Worm (Caenorhabditis elegans) whole organism, L2 larva: ENCODE measurements around the gene T28A8.8.

Experiments used
- C34F6.9 ChIP-seq: fragments of 150-350 bp; optimal IDR thresholded peaks from 2 replicates; lab custom pipeline; 2014; ENCODE audit warnings: missing biosample characterization, missing genetic modification characterization
- Y55F3AM.14 ChIP-seq: fragments of 200-800 bp; sonication (Bioruptor generic); optimal IDR thresholded peaks from 2 replicates; lab custom pipeline; 2018; ENCODE audit warnings: mild to moderate bottlenecking, missing genetic modification characterization, missing compliant biosample characterization
- ZK546.5 ChIP-seq: sonication (generic microtip); optimal IDR thresholded peaks from 2 replicates; lab custom pipeline; 2017; ENCODE audit warnings: missing biosample characterization, missing genetic modification characterization
- aly-2 ChIP-seq: fragments of 150-350 bp; optimal IDR thresholded peaks from 2 replicates; lab custom pipeline; 2014; ENCODE audit warnings: missing biosample characterization, missing genetic modification characterization
- ama-1 ChIP-seq: fragments of 150-350 bp; optimal IDR thresholded peaks from 2 replicates; lab custom pipeline; 2018; ENCODE audit warnings: inconsistent platforms
- crh-2 ChIP-seq: sonication (generic microtip); optimal IDR thresholded peaks from 2 replicates; lab custom pipeline; 2017; ENCODE audit warnings: missing biosample characterization, missing genetic modification characterization
- fos-1 ChIP-seq: fragments of 150-350 bp; optimal IDR thresholded peaks from 2 replicates; lab custom pipeline; 2014; ENCODE audit warnings: missing biosample characterization, missing genetic modification characterization
- gmeb-1 ChIP-seq: fragments of 150-350 bp; optimal IDR thresholded peaks from 2 replicates; lab custom pipeline; 2014; ENCODE audit warnings: missing biosample characterization, missing genetic modification characterization
- lin-11 ChIP-seq: fragments of 150-350 bp; sonication (generic microtip); optimal IDR thresholded peaks from 2 replicates; lab custom pipeline; 2014; ENCODE audit warnings: missing biosample characterization, missing genetic modification characterization, inconsistent platforms, mixed read lengths
- lin-13 ChIP-seq: fragments of 150-350 bp; optimal IDR thresholded peaks from 2 replicates; lab custom pipeline; 2014; ENCODE audit warnings: missing biosample characterization, missing genetic modification reagents, missing genetic modification characterization
- lin-39 ChIP-seq: fragments of 150-350 bp; optimal IDR thresholded peaks from 2 replicates; lab custom pipeline; 2014; ENCODE audit warnings: missing biosample characterization, missing genetic modification reagents, missing genetic modification characterization
- lsy-2 ChIP-seq, 2 experiments: fragments of 150-350 bp in 1 of 2; sonication (generic microtip) in 1 of 2; optimal IDR thresholded peaks; 2 replicates each; lab custom pipeline; 2014 to 2017; ENCODE audit warnings: missing biosample characterization in 2 of 2, missing genetic modification characterization in 2 of 2
- mab-5 ChIP-seq: fragments of 150-350 bp; optimal IDR thresholded peaks from 2 replicates; lab custom pipeline; 2014; ENCODE audit warnings: missing biosample characterization, missing genetic modification characterization
- mbf-1 ChIP-seq: sonication (generic microtip); optimal IDR thresholded peaks from 2 replicates; lab custom pipeline; 2017; ENCODE audit warnings: missing biosample characterization, missing genetic modification characterization
- mdl-1 ChIP-seq, 2 experiments: fragments of 150-350 bp in 1 of 2; sonication (generic microtip) in 1 of 2; optimal IDR thresholded peaks; 2 replicates each; lab custom pipeline; 2017; ENCODE audit warnings: missing biosample characterization in 2 of 2, missing genetic modification characterization in 2 of 2
- nhr-129 ChIP-seq: fragments of 150-350 bp; optimal IDR thresholded peaks from 2 replicates; lab custom pipeline; 2014; ENCODE audit warnings: missing biosample characterization, missing genetic modification characterization
- nhr-21 ChIP-seq: fragments of 150-350 bp; optimal IDR thresholded peaks from 2 replicates; lab custom pipeline; 2014; ENCODE audit warnings: missing biosample characterization, missing genetic modification characterization
- nhr-23 ChIP-seq: fragments of 150-350 bp; optimal IDR thresholded peaks from 2 replicates; lab custom pipeline; 2014; ENCODE audit warnings: missing biosample characterization, missing genetic modification reagents, missing genetic modification characterization
- nhr-237 ChIP-seq: fragments of 150-350 bp; optimal IDR thresholded peaks from 2 replicates; lab custom pipeline; 2014; ENCODE audit warnings: missing biosample characterization, missing genetic modification characterization
- nhr-25 ChIP-seq: fragments of 150-350 bp; sonication (generic microtip); optimal IDR thresholded peaks from 3 replicates; lab custom pipeline; 2014; ENCODE audit warnings: missing biosample characterization, missing genetic modification characterization
- peb-1 ChIP-seq: fragments of 150-350 bp; optimal IDR thresholded peaks from 2 replicates; lab custom pipeline; 2014; ENCODE audit warnings: missing biosample characterization, missing genetic modification characterization
- skn-1 ChIP-seq: sonication (generic microtip); optimal IDR thresholded peaks from 2 replicates; lab custom pipeline; 2017; ENCODE audit warnings: missing biosample characterization, missing genetic modification characterization
- sma-3 ChIP-seq: sonication (generic microtip); optimal IDR thresholded peaks from 2 replicates; lab custom pipeline; 2016; ENCODE audit warnings: missing genetic modification reagents, missing genetic modification characterization, missing compliant biosample characterization
- sma-9 ChIP-seq, 2 experiments: fragments of 150-350 bp in 1 of 2; sonication (generic microtip) in 1 of 2; optimal IDR thresholded peaks; 2 replicates each; lab custom pipeline; 2014 to 2016; ENCODE audit warnings: missing genetic modification characterization in 2 of 2, mild to moderate bottlenecking in 1 of 2, missing biosample characterization in 1 of 2, missing compliant biosample characterization in 1 of 2, missing genetic modification reagents in 1 of 2, moderate library complexity in 1 of 2
- snpc-4 ChIP-seq: fragments of 150-350 bp; optimal IDR thresholded peaks from 2 replicates; lab custom pipeline; 2014; ENCODE audit warnings: missing biosample characterization, missing genetic modification characterization
- unc-39 ChIP-seq: fragments of 150-350 bp; optimal IDR thresholded peaks from 2 replicates; lab custom pipeline; 2014; ENCODE audit warnings: missing biosample characterization, missing genetic modification characterization
- unc-55 ChIP-seq: fragments of 150-350 bp; sonication (generic microtip); optimal IDR thresholded peaks from 3 replicates; lab custom pipeline; 2014; ENCODE audit warnings: missing biosample characterization, missing genetic modification reagents, missing genetic modification characterization
- unc-62 ChIP-seq: fragments of 150-350 bp; optimal IDR thresholded peaks from 2 replicates; lab custom pipeline; 2014; ENCODE audit warnings: missing biosample characterization, missing genetic modification reagents, missing genetic modification characterization
- zag-1 ChIP-seq: fragments of 150-350 bp; optimal IDR thresholded peaks from 2 replicates; lab custom pipeline; 2014; ENCODE audit warnings: missing biosample characterization, missing genetic modification characterization
- ztf-1 ChIP-seq: fragments of 200-800 bp; sonication (Bioruptor generic); conservative IDR thresholded peaks from 2 replicates; pipeline ENCODE4 v1.3.6; 2022; ENCODE audit warnings: missing genetic modification characterization, missing compliant biosample characterization
- ztf-11 ChIP-seq: sonication (generic microtip); optimal IDR thresholded peaks from 2 replicates; lab custom pipeline; 2017; ENCODE audit warnings: missing biosample characterization, missing genetic modification characterization
- ztf-4 ChIP-seq: fragments of 150-350 bp; optimal IDR thresholded peaks from 2 replicates; lab custom pipeline; 2014; ENCODE audit warnings: missing biosample characterization, missing genetic modification characterization

T28A8.8 gene

ce11 chrIII:13502513-13502912 is at the start of gene T28A8.8:
T28A8.8 (plus strand) TSS chrIII:13502813.
- TF ChIP-seq C34F6.9 (tag; lab: Kevin White, UChicago) (no peak), ZK546.5 (no peak), nhr-23 (tag; lab: Kevin White, UChicago) (no peak), peb-1 (tag; lab: Kevin White, UChicago) (no peak), unc-55 (GFP tag; lab: Kevin White, UChicago) (no peak), nhr-237 (tag; lab: Kevin White, UChicago) (no peak), gmeb-1 (tag; lab: Kevin White, UChicago) (no peak), ztf-4 (tag; lab: Kevin White, UChicago) (no peak), ztf-11 (no peak), snpc-4 (tag; lab: Kevin White, UChicago) (no peak)
- TF ChIP-seq, all 48 proteins: peak for 0

DNA sequence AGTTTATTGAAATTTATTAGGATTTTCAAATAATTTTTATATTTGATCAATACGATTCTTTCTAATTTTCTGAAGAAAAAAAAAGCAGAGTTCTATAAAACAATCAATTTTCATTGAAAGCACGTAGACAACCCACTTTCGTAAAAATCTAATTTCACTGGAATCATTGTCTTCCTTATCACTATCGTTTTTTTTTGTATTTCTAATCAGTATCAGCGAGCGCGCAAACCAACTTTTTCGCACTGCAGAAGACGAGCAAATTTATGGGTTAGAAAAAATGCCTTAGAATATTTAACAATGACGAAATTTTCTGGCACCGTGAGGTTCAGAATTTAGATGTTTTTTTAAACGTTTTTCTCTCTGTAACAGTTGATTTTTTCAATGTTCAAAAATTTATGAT is 49.8 kb upstream of the T28A8.8 start:
- TF ChIP-seq sma-3 (no peak), fos-1 (tag; lab: Kevin White, UChicago) (peak; percentile 31), lin-11 (no peak), nhr-23 (tag; lab: Kevin White, UChicago) (no peak), C34F6.9 (tag; lab: Kevin White, UChicago) (no peak), unc-39 (tag; lab: Kevin White, UChicago) (no peak)

DNA sequence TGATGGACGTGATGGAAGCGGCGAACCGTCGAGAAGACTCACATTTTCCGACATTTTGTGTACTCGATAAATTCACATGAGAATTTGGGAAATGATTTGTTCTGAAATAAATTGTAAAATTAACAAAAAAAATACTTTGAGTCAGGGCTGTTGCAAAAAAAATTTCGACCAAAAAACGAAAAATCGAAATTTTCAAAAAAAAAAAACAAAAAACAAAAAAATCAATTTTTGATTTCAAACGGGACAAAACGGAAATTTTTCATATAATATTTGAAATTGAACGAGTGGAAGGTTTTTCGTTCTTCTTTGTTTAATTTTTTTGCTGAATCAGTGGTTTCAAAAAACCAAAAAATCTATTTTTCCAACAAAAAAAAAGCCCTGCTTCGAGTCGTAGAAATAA is 47.4 kb upstream of the T28A8.8 start, which contains the start of gene cua-1:
Gene cua-1 (minus strand): TSS at position 101 of the 400 bp plus-strand sequence.
- TF ChIP-seq C34F6.9 (tag; lab: Kevin White, UChicago): no peak
- TF ChIP-seq aly-2 (tag; lab: Kevin White, UChicago): no peak
- TF ChIP-seq Y55F3AM.14 (GFP tag; lab: Kevin White, UChicago): no peak
- no peak for TF ChIP-seq unc-62 (GFP tag; lab: Kevin White, UChicago)
- TF ChIP-seq lin-13 (GFP tag; lab: Kevin White, UChicago): no peak

- peak; percentile 12 for TF ChIP-seq sma-9 (GFP tag; optimal IDR thresholded peaks at IDR 0.05; lab: Kevin White, UChicago)
- no peak for TF ChIP-seq sma-9 (tag; optimal IDR thresholded peaks at IDR 0.05; lab: Kevin White, UChicago)
- TF ChIP-seq zag-1 (tag; lab: Kevin White, UChicago): peak; percentile 1
- TF ChIP-seq lin-11: no peak
- TF ChIP-seq mab-5 (tag; lab: Kevin White, UChicago): no peak
- TF ChIP-seq C34F6.9 (tag; lab: Kevin White, UChicago): peak; percentile 73
- peak; percentile 66 for TF ChIP-seq crh-2 (tag; lab: Kevin White, UChicago)
- peak; percentile 53 for TF ChIP-seq lin-13 (GFP tag; lab: Kevin White, UChicago)
- TF ChIP-seq skn-1 (tag; lab: Kevin White, UChicago): no peak
- TF ChIP-seq nhr-21: no peak
- peak in 1 of 2 experiments; percentile 64 for TF ChIP-seq lsy-2 (tag; optimal IDR thresholded peaks at IDR 0.05; lab: Kevin White, UChicago)
- no peak for TF ChIP-seq lin-39 (tag; lab: Kevin White, UChicago)
- TF ChIP-seq nhr-129 (tag; lab: Kevin White, UChicago): peak; percentile 73
- TF ChIP-seq unc-55 (GFP tag; lab: Kevin White, UChicago): peak; percentile 92
- TF ChIP-seq ztf-1: no peak
- no peak for TF ChIP-seq snpc-4 (tag; lab: Kevin White, UChicago)
- no peak for TF ChIP-seq mbf-1 (tag; lab: Kevin White, UChicago)
- TF ChIP-seq mdl-1 (tag; optimal IDR thresholded peaks at IDR 0.05; lab: Kevin White, UChicago): no peak
- TF ChIP-seq ztf-11: no peak
These were observed 46.8 kb upstream of the T28A8.8 start for ce11 chrIII:13455816-13456215.

DNA sequence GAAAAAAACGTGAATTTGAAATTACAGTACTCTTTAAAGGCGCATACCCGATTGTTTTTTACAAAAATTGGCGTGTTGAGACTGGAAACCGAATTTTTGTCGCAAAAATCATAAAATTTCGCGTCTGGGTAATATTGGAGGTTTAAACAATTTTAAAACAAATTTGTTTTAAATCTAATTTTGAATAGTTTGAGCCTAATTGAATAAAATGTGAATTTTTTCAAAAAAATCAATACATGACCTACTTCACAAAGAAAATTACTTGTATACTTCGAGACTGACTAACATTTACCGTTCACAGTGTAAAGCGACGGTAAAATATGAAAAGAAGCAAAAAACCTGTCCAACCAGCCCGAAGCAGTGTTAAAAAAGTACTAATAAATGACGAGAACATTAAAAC is 45.3 kb upstream of the T28A8.8 start:
- TF ChIP-seq skn-1 (tag; lab: Kevin White, UChicago): no peak
- TF ChIP-seq ama-1 (lab: Kevin White, UChicago): peak; percentile 1

- no peak for TF ChIP-seq nhr-25 (tag; lab: Kevin White, UChicago)
- no peak for TF ChIP-seq C34F6.9 (tag; lab: Kevin White, UChicago)
- TF ChIP-seq snpc-4 (tag; lab: Kevin White, UChicago): no peak
- TF ChIP-seq gmeb-1 (tag; lab: Kevin White, UChicago): no peak
- no peak for TF ChIP-seq Y55F3AM.14 (GFP tag; lab: Kevin White, UChicago)
These were observed 43.5 kb upstream of the T28A8.8 start, which contains the start of gene tag-164 for ce11 chrIII:13458978-13459596. tag-164 (plus strand) TSS chrIII:13459546.
